Fruit fly (Drosophila melanogaster) whole organism, embryonic: ENCODE measurements around the gene UBL3.

ENCODE experiments used
- CG10543 ChIP-seq: fragments of 200-800 bp; sonication (Bioruptor generic); optimal IDR thresholded peaks from 3 replicates; lab custom pipeline; 2017; ENCODE audit warnings: missing biosample characterization, mild to moderate bottlenecking, missing genetic modification characterization, moderate library complexity
- CG11247 ChIP-seq: fragments of 200-800 bp; sonication (Bioruptor generic); IDR thresholded peaks from 2 replicates; pipeline ENCODE4 v1.3.6; 2022; ENCODE audit warnings: missing biosample characterization, missing genetic modification characterization
- CG15696 ChIP-seq: fragments of 200-800 bp; sonication (Bioruptor generic); optimal IDR thresholded peaks from 2 replicates; lab custom pipeline; 2019; ENCODE audit warnings: missing biosample characterization, mild to moderate bottlenecking, missing genetic modification characterization, moderate library complexity
- CG3065 ChIP-seq: fragments of 200-800 bp; sonication (Bioruptor generic); optimal IDR thresholded peaks from 2 replicates; lab custom pipeline; 2016; ENCODE audit warnings: missing biosample characterization, missing genetic modification characterization
- Jarid2 ChIP-seq: fragments of 200-800 bp; sonication (Bioruptor generic); optimal IDR thresholded peaks from 3 replicates; lab custom pipeline; 2017; ENCODE audit warnings: mild to moderate bottlenecking, missing biosample characterization, missing genetic modification reagents, missing genetic modification characterization
- jumu ChIP-seq: fragments of 200-800 bp; sonication (Bioruptor generic); optimal IDR thresholded peaks from 3 replicates; lab custom pipeline; 2016; ENCODE audit warnings: missing biosample characterization, missing genetic modification characterization
- luna ChIP-seq: fragments of 200-800 bp; sonication (Bioruptor generic); optimal IDR thresholded peaks from 2 replicates; lab custom pipeline; 2016; ENCODE audit warnings: missing biosample characterization, missing genetic modification characterization
- mam ChIP-seq: fragments of 200-800 bp; sonication (Bioruptor generic); optimal IDR thresholded peaks from 3 replicates; lab custom pipeline; 2016; ENCODE audit warnings: missing biosample characterization, missing genetic modification characterization
- ro ChIP-seq: fragments of 200-800 bp; sonication (Bioruptor generic); IDR thresholded peaks from 2 replicates; pipeline ENCODE4 v1.3.6; 2022; ENCODE audit warnings: missing biosample characterization, missing genetic modification characterization

DNA sequence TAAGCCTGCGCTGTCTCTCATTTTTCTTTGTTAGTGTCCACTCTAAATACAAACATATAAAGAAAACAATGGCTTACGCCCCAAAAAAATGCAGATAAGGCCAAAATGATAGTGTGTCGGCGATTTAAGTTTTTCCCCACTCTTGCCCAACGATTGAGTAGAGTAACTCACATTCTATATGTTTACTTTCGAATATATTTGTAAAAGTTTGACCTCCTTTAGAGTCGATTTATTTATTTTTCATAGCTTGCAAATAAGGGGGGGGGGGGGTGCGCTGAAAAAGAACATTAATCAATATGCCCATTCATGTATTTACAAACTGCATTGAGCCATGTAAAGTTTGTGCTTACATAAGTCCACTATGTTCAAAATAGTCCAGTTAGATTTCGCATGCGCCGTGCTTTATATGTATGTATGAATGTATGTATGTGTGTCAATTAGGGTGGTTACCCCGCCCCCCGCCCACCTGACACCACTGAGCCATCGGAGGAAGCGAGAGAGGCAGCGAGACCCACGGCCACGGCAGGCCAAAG is 40.8 kb upstream of the UBL3 start:
- TF ChIP-seq CG11247 (no peak), luna (GFP tag; lab: Kevin White, UChicago) (no peak), CG3065 (no peak), CG10543 (GFP tag; lab: Kevin White, UChicago) (no peak), CG15696 (tag; lab: Kevin White, UChicago) (no peak), jumu (GFP tag; lab: Kevin White, UChicago) (no peak), ro (GFP tag; lab: Robert Waterston, UW) (no peak), Jarid2 (GFP tag; lab: Kevin White, UChicago) (no peak), mam (GFP tag; lab: Kevin White, UChicago) (no peak)
